Worm (Caenorhabditis elegans): ENCODE data around the gene K02G10.15.

The K02G10.15 gene

DNA sequence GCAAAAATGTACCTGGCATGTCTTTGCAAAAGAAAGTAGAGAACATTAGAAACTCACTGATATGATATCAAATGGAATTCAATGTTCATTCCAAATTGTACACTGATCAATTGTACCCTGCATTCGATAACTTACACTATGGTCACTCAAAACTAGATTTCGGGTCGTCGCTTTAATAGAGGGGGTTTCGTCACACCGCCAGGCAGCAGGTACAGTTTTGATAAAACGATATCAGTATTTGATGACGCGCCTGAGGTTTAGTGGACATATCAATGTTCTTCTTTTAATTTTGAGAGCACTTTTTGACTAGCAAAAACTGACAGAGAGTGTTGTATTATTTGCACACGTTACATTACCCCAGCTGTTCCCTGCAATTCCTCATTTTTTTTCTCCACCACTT, 46.4 kb downstream of the K02G10.15 start:
- TF ChIP-seq tra-4 (tag; optimal IDR thresholded peaks at IDR 0.05) (no peak), ceh-13 (GFP tag; optimal IDR thresholded peaks at IDR 0.05) (no peak), ceh-36 (tag; optimal IDR thresholded peaks at IDR 0.05) (no peak), tbx-11 (GFP tag; IDR thresholded peaks at IDR 0.05) (no peak), pes-1 (GFP tag; IDR thresholded peaks at IDR 0.05) (no peak), hmbx-1 (tag; optimal IDR thresholded peaks at IDR 0.05) (no peak), flt-1 (GFP tag; IDR thresholded peaks at IDR 0.05) (no peak), hnd-1 (tag; optimal IDR thresholded peaks at IDR 0.05) (no peak), F13C5.2 (tag; optimal IDR thresholded peaks at IDR 0.05) (no peak), ama-1 (optimal IDR thresholded peaks at IDR 0.05) (no peak), scrt-1 (GFP tag; IDR thresholded peaks at IDR 0.05) (no peak), hmg-4 (GFP tag; optimal IDR thresholded peaks at IDR 0.05) (no peak), aly-1 (tag; optimal IDR thresholded peaks at IDR 0.05) (no peak), ets-7 (tag; optimal IDR thresholded peaks at IDR 0.05) (no peak), sea-1 (GFP tag; conservative IDR thresholded peaks at IDR 0.05) (no peak), B0310.2 (tag; optimal IDR thresholded peaks at IDR 0.05) (no peak)

DNA sequence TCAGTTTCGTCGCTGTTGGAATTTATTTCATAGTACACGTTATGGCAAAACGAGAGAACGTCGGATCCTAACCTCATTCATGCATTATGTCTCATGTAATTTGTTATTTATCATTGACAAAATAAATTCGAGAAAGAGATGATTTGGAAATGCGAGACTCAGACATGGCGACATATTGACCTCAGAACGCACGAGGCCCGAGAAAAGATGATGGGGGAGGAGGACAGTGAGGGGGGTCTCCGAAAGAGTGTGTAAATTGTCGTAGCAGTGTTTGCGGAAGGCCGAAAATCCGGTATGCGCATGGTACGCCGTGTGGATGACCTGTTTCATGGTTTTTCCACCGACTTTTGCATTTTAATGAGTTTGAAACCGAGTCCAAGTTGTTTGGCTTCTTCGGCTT, 46.9 kb downstream of the K02G10.15 start:
- TF ChIP-seq F13C5.2 (tag; optimal IDR thresholded peaks at IDR 0.05) (peak; percentile 41), ceh-13 (GFP tag; optimal IDR thresholded peaks at IDR 0.05) (no peak), hmg-4 (GFP tag; optimal IDR thresholded peaks at IDR 0.05) (peak; percentile 37), tra-4 (tag; optimal IDR thresholded peaks at IDR 0.05) (no peak), B0310.2 (tag; optimal IDR thresholded peaks at IDR 0.05) (no peak), ama-1 (optimal IDR thresholded peaks at IDR 0.05) (no peak), ets-7 (tag; optimal IDR thresholded peaks at IDR 0.05) (no peak), hnd-1 (tag; optimal IDR thresholded peaks at IDR 0.05) (no peak), ceh-36 (tag; optimal IDR thresholded peaks at IDR 0.05) (no peak), tbx-11 (GFP tag; IDR thresholded peaks at IDR 0.05) (no peak), flt-1 (GFP tag; IDR thresholded peaks at IDR 0.05) (peak; percentile 22; the same call in 1 of the 2 replicates), pes-1 (GFP tag; IDR thresholded peaks at IDR 0.05) (no peak; the same call in 1 of the 2 replicates), aly-1 (tag; optimal IDR thresholded peaks at IDR 0.05) (peak; percentile 6), tbx-37 (GFP tag; conservative IDR thresholded peaks at IDR 0.05) (no peak), scrt-1 (GFP tag; IDR thresholded peaks at IDR 0.05) (no peak), hmbx-1 (tag; optimal IDR thresholded peaks at IDR 0.05) (no peak), sea-1 (GFP tag; conservative IDR thresholded peaks at IDR 0.05) (0 out of 2 replicates have a peak, but pooled peaks have one; percentile 43)

DNA sequence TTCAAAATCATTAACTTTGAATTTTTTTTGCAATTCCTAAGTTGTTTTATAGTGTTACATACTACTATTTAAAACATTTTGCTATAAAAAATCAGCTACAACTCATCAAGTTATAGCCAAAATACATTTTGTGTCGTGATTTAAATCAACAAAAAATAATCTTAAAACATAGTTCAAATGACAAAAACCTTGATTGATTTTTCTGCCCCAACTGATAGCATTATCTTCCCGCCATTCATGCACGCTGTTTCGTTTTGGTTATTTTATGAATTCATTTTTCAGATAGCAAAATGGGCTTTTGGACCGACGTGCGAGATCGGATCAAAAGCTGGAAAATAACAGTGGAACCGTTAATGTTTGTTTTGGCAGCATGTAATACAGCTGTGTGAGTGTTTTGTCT, 50.4 kb downstream of the K02G10.15 start, which contains the start of gene slcr-46.1:
TSS of gene slcr-46.1 (plus strand) at position 274 of the 400 bp plus-strand sequence.
- TF ChIP-seq flt-1 (GFP tag; IDR thresholded peaks at IDR 0.05), result no peak
- TF ChIP-seq pes-1 (GFP tag; IDR thresholded peaks at IDR 0.05), result no peak

All from whole organism, early embryonic.